Worm (Caenorhabditis elegans): ENCODE data around the gene clec-9.

clec-9 gene

ce11 chrV:16725955-16726354 lies 19.5 kb upstream of the clec-9 start:
- peak; percentile 74 for TF ChIP-seq sma-9 (GFP tag; optimal IDR thresholded peaks at IDR 0.05)
- no peak for TF ChIP-seq sma-9 (tag; optimal IDR thresholded peaks at IDR 0.05)
- peak; percentile 65 for TF ChIP-seq crh-2 (tag; optimal IDR thresholded peaks at IDR 0.05)
- TF ChIP-seq blmp-1 (tag; optimal IDR thresholded peaks at IDR 0.05; ENCODE audit: insufficient read depth): no peak
- no peak for TF ChIP-seq ZK546.5 (tag; optimal IDR thresholded peaks at IDR 0.05)
- no peak for TF ChIP-seq egl-27 (tag; optimal IDR thresholded peaks at IDR 0.05)
- TF ChIP-seq gmeb-1 (tag; optimal IDR thresholded peaks at IDR 0.05): peak; percentile 16
- peak; percentile 31 for TF ChIP-seq sma-3 (GFP tag; optimal IDR thresholded peaks at IDR 0.05)
- TF ChIP-seq ztf-1 (GFP tag; conservative IDR thresholded peaks at IDR 0.05): no peak
- no peak for TF ChIP-seq alr-1 (tag; optimal IDR thresholded peaks at IDR 0.05)
- peak; percentile 95 for TF ChIP-seq fos-1 (tag; optimal IDR thresholded peaks at IDR 0.05)
- TF ChIP-seq nhr-129 (tag; optimal IDR thresholded peaks at IDR 0.05): no peak
- no peak for TF ChIP-seq Y55F3AM.14 (GFP tag; optimal IDR thresholded peaks at IDR 0.05)

- peak; percentile 41 for TF ChIP-seq fos-1 (tag; optimal IDR thresholded peaks at IDR 0.05)
- peak; percentile 42 for TF ChIP-seq nhr-129 (tag; optimal IDR thresholded peaks at IDR 0.05)
- TF ChIP-seq nhr-11 (tag; optimal IDR thresholded peaks at IDR 0.05): no peak
- TF ChIP-seq sma-9 (GFP tag; optimal IDR thresholded peaks at IDR 0.05): peak; percentile 75
- no peak for TF ChIP-seq sma-9 (tag; optimal IDR thresholded peaks at IDR 0.05)
- no peak for TF ChIP-seq ceh-16 (tag; optimal IDR thresholded peaks at IDR 0.05)
- no peak for TF ChIP-seq snpc-4 (tag; optimal IDR thresholded peaks at IDR 0.05)
- no peak for TF ChIP-seq nhr-12 (tag; optimal IDR thresholded peaks at IDR 0.05)
These were observed 18.1 kb upstream of the clec-9 start for ce11 chrV:16724574-16724973.

- TF ChIP-seq lin-39 (tag; optimal IDR thresholded peaks at IDR 0.05): no peak
- no peak for TF ChIP-seq nhr-10 (tag; optimal IDR thresholded peaks at IDR 0.05)
- TF ChIP-seq ztf-11 (tag; optimal IDR thresholded peaks at IDR 0.05): no peak
- no peak for TF ChIP-seq unc-39 (tag; optimal IDR thresholded peaks at IDR 0.05)
- no peak for TF ChIP-seq gmeb-1 (tag; optimal IDR thresholded peaks at IDR 0.05)
- TF ChIP-seq dmd-4 (tag; optimal IDR thresholded peaks at IDR 0.05): no peak
- no peak for TF ChIP-seq ztf-1 (GFP tag; conservative IDR thresholded peaks at IDR 0.05)
- TF ChIP-seq elt-3 (tag; optimal IDR thresholded peaks at IDR 0.05): no peak
- no peak for TF ChIP-seq ceh-16 (tag; optimal IDR thresholded peaks at IDR 0.05)
- no peak for TF ChIP-seq C34F6.9 (tag; optimal IDR thresholded peaks at IDR 0.05)
- TF ChIP-seq ztf-4 (tag; optimal IDR thresholded peaks at IDR 0.05): no peak
- TF ChIP-seq mdl-1 (tag; optimal IDR thresholded peaks at IDR 0.05): no peak
- no peak for TF ChIP-seq nhr-23 (tag; optimal IDR thresholded peaks at IDR 0.05)
- no peak for TF ChIP-seq crh-2 (tag; optimal IDR thresholded peaks at IDR 0.05)
These were observed 17.3 kb upstream of the clec-9 start, which contains the start of gene nhr-112 for ce11 chrV:16723744-16724143. Gene nhr-112, minus strand, starts transcription at chrV:16723844.

ce11 chrV:16716574-16716973 lies 10.1 kb upstream of the clec-9 start, which contains the start of gene srh-137:
Gene srh-137, minus strand, starts transcription at chrV:16716674.
- TF ChIP-seq ZK546.5 (tag; optimal IDR thresholded peaks at IDR 0.05) (no peak), zag-1 (tag; optimal IDR thresholded peaks at IDR 0.05) (no peak), nhr-129 (tag; optimal IDR thresholded peaks at IDR 0.05) (no peak), nhr-25 (tag; optimal IDR thresholded peaks at IDR 0.05) (no peak), nhr-21 (tag; optimal IDR thresholded peaks at IDR 0.05) (no peak), sem-4 (tag; optimal IDR thresholded peaks at IDR 0.05) (no peak), mab-5 (tag; optimal IDR thresholded peaks at IDR 0.05) (no peak), ztf-1 (GFP tag; conservative IDR thresholded peaks at IDR 0.05) (no peak), unc-39 (tag; optimal IDR thresholded peaks at IDR 0.05) (no peak), crh-2 (tag; optimal IDR thresholded peaks at IDR 0.05) (no peak), sma-3 (GFP tag; optimal IDR thresholded peaks at IDR 0.05) (no peak)

ce11 chrV:16713797-16714196 lies 7.3 kb upstream of the clec-9 start:
- no peak for TF ChIP-seq nhr-129 (tag; optimal IDR thresholded peaks at IDR 0.05)
- no peak for TF ChIP-seq mbf-1 (tag; optimal IDR thresholded peaks at IDR 0.05)
- TF ChIP-seq unc-55 (GFP tag; optimal IDR thresholded peaks at IDR 0.05): no peak
- no peak for TF ChIP-seq sma-3 (GFP tag; optimal IDR thresholded peaks at IDR 0.05)
- TF ChIP-seq F13H6.1 (tag; optimal IDR thresholded peaks at IDR 0.05): no peak
- TF ChIP-seq alr-1 (tag; optimal IDR thresholded peaks at IDR 0.05): no peak
- no peak for TF ChIP-seq nhr-23 (tag; optimal IDR thresholded peaks at IDR 0.05)
